Worm (Caenorhabditis elegans) whole organism, young adult: ENCODE results near the gene bli-1.
A peak's percentile ranks its signal among the peaks of the same experiment; 100 is the strongest.

Source experiments
- C17E4.6 ChIP-seq: fragments of 200-800 bp; sonication (Bioruptor generic); IDR thresholded peaks from 2 replicates; pipeline ENCODE4 v1.3.6; 2022; ENCODE audit warnings: missing genetic modification reagents, missing genetic modification characterization, missing compliant biosample characterization
- F10E7.11 ChIP-seq: sonication (generic microtip); optimal IDR thresholded peaks from 2 replicates; lab custom pipeline; 2017; ENCODE audit warnings: mild to moderate bottlenecking, missing genetic modification characterization, moderate library complexity, missing compliant biosample characterization
- F37B4.10 ChIP-seq: fragments of 200-800 bp; sonication (Bioruptor generic); IDR thresholded peaks from 2 replicates; pipeline ENCODE4 v1.3.6; 2022; ENCODE audit warnings: missing genetic modification characterization, missing compliant biosample characterization
- F49E8.2 ChIP-seq: sonication (generic microtip); optimal IDR thresholded peaks from 3 replicates; lab custom pipeline; 2017; ENCODE audit warnings: missing genetic modification characterization, mild to moderate bottlenecking, missing compliant biosample characterization, antibody characterized with exemption, moderate library complexity; ENCODE audit not compliant: insufficient read depth
- F52B5.7 ChIP-seq: sonication (generic microtip); optimal IDR thresholded peaks from 2 replicates; lab custom pipeline; 2016; ENCODE audit warnings: mild to moderate bottlenecking, missing genetic modification characterization, missing compliant biosample characterization
- Y53G8AR.9 ChIP-seq: fragments of 200-800 bp; sonication (Bioruptor generic); conservative IDR thresholded peaks from 2 replicates; pipeline ENCODE4 v1.3.6; 2022; ENCODE audit warnings: missing genetic modification reagents, missing genetic modification characterization, missing compliant biosample characterization
- Y56A3A.18 ChIP-seq: fragments of 200-800 bp; sonication (Bioruptor generic); IDR thresholded peaks from 2 replicates; pipeline ENCODE4 v1.3.6; 2022; ENCODE audit warnings: missing genetic modification reagents, missing genetic modification characterization, missing compliant biosample characterization
- akir-1 ChIP-seq: fragments of 200-800 bp; sonication (Bioruptor generic); optimal IDR thresholded peaks from 2 replicates; lab custom pipeline; 2018; ENCODE audit warnings: mild to moderate bottlenecking, missing genetic modification characterization, moderate library complexity, missing compliant biosample characterization
- aptf-2 ChIP-seq: fragments of 200-800 bp; sonication (Bioruptor generic); conservative IDR thresholded peaks from 2 replicates; pipeline ENCODE4 v1.3.6; 2022; ENCODE audit warnings: missing genetic modification reagents, missing genetic modification characterization, missing compliant biosample characterization
- attf-6 ChIP-seq: fragments of 200-800 bp; sonication (Bioruptor generic); IDR thresholded peaks from 2 replicates; pipeline ENCODE4 v1.3.6; 2022; ENCODE audit warnings: missing genetic modification reagents, missing genetic modification characterization, missing compliant biosample characterization
- cebp-1 ChIP-seq, 2 experiments: fragments of 200-800 bp in 1 of 2; sonication (Bioruptor generic) in 1 of 2; sonication (generic microtip) in 1 of 2; IDR thresholded peaks in 1 of 2; optimal IDR thresholded peaks in 1 of 2; 2 replicates each; pipeline versions ENCODE4 v1.3.6 to Lab custom; 2017 to 2022; ENCODE audit warnings: missing compliant biosample characterization in 2 of 2, missing genetic modification characterization in 2 of 2, mild to moderate bottlenecking in 1 of 2, missing genetic modification reagents in 1 of 2, moderate library complexity in 1 of 2
- ceh-79 ChIP-seq: sonication (generic microtip); optimal IDR thresholded peaks from 2 replicates; lab custom pipeline; 2017; ENCODE audit warnings: mild to moderate bottlenecking, missing genetic modification characterization, missing compliant biosample characterization
- die-1 ChIP-seq: sonication (generic microtip); optimal IDR thresholded peaks from 2 replicates; lab custom pipeline; 2016; ENCODE audit warnings: missing genotype, mild to moderate bottlenecking, missing genetic modification characterization, missing compliant biosample characterization
- dpff-1 ChIP-seq: sonication (generic microtip); optimal IDR thresholded peaks from 2 replicates; lab custom pipeline; 2017; ENCODE audit warnings: mild to moderate bottlenecking, missing genetic modification characterization, missing compliant biosample characterization
- egrh-3 ChIP-seq: fragments of 200-800 bp; sonication (Bioruptor generic); IDR thresholded peaks from 2 replicates; pipeline ENCODE4 v1.3.6; 2022; ENCODE audit warnings: missing genetic modification reagents, missing genetic modification characterization, missing compliant biosample characterization
- hmg-1.2 ChIP-seq: fragments of 200-800 bp; sonication (Bioruptor generic); IDR thresholded peaks from 2 replicates; pipeline ENCODE4 v1.3.6; 2022; ENCODE audit warnings: missing genetic modification reagents, missing genetic modification characterization, missing compliant biosample characterization
- hmg-20 ChIP-seq: fragments of 200-800 bp; sonication (Bioruptor generic); IDR thresholded peaks from 2 replicates; pipeline ENCODE4 v1.3.6; 2022; ENCODE audit warnings: missing genetic modification reagents, missing genetic modification characterization, missing compliant biosample characterization
- lin-26 ChIP-seq: fragments of 200-800 bp; sonication (Bioruptor generic); IDR thresholded peaks from 2 replicates; pipeline ENCODE4 v1.3.6; 2022; ENCODE audit warnings: missing genetic modification reagents, missing genetic modification characterization, missing compliant biosample characterization
- lin-40 ChIP-seq: sonication (generic microtip); optimal IDR thresholded peaks from 2 replicates; lab custom pipeline; 2016; ENCODE audit warnings: missing genetic modification characterization, mild to moderate bottlenecking, missing compliant biosample characterization, missing genotype, missing genetic modification reagents
- lsl-1 ChIP-seq: fragments of 200-800 bp; sonication (Bioruptor generic); optimal IDR thresholded peaks from 2 replicates; lab custom pipeline; 2018; ENCODE audit warnings: mild to moderate bottlenecking, missing genetic modification characterization, moderate library complexity, missing compliant biosample characterization
- madf-6 ChIP-seq: fragments of 200-800 bp; sonication (Bioruptor generic); IDR thresholded peaks from 2 replicates; pipeline ENCODE4 v1.3.6; 2022; ENCODE audit warnings: missing genetic modification reagents, missing genetic modification characterization, missing compliant biosample characterization
- mcd-1 ChIP-seq: fragments of 200-800 bp; sonication (Bioruptor generic); IDR thresholded peaks from 2 replicates; pipeline ENCODE4 v1.3.6; 2022; ENCODE audit warnings: missing genetic modification reagents, missing genetic modification characterization, missing compliant biosample characterization
- nhr-179 ChIP-seq: sonication (generic microtip); optimal IDR thresholded peaks from 2 replicates; lab custom pipeline; 2016; ENCODE audit warnings: mild to moderate bottlenecking, missing genetic modification characterization, missing compliant biosample characterization
- nhr-80 ChIP-seq: sonication (generic microtip); optimal IDR thresholded peaks from 2 replicates; lab custom pipeline; 2016; ENCODE audit warnings: missing genetic modification characterization, missing compliant biosample characterization
- pbrm-1 ChIP-seq: fragments of 200-800 bp; sonication (Bioruptor generic); IDR thresholded peaks from 2 replicates; pipeline ENCODE4 v1.3.6; 2022; ENCODE audit warnings: missing genetic modification reagents, missing genetic modification characterization, missing compliant biosample characterization
- rec-8 ChIP-seq, 2 experiments: sonication (generic microtip); optimal IDR thresholded peaks; 2 replicates each; lab custom pipeline; 2016; ENCODE audit warnings: mild to moderate bottlenecking in 2 of 2, missing genetic modification characterization in 2 of 2, missing genetic modification reagents in 2 of 2, missing genotype in 2 of 2, missing biosample characterization in 1 of 2, missing compliant biosample characterization in 1 of 2, moderate library complexity in 1 of 2
- somi-1 ChIP-seq: fragments of 200-800 bp; sonication (Bioruptor generic); optimal IDR thresholded peaks from 2 replicates; lab custom pipeline; 2018; ENCODE audit warnings: mild to moderate bottlenecking, missing genetic modification characterization, missing compliant biosample characterization
- zfh-2 ChIP-seq: fragments of 200-800 bp; sonication (Bioruptor generic); conservative IDR thresholded peaks from 2 replicates; pipeline ENCODE4 v1.3.6; 2022; ENCODE audit warnings: missing genetic modification reagents, missing genetic modification characterization, missing compliant biosample characterization
- ztf-22 ChIP-seq: fragments of 200-800 bp; sonication (Bioruptor generic); optimal IDR thresholded peaks from 2 replicates; lab custom pipeline; 2018; ENCODE audit warnings: mild to moderate bottlenecking, missing genetic modification characterization, moderate library complexity, missing compliant biosample characterization
- ztf-28 ChIP-seq: fragments of 200-800 bp; sonication (Bioruptor generic); IDR thresholded peaks from 2 replicates; pipeline ENCODE4 v1.3.6; 2022; ENCODE audit warnings: missing genetic modification reagents, missing genetic modification characterization, missing compliant biosample characterization
- ztf-6 ChIP-seq: fragments of 200-800 bp; sonication (Bioruptor generic); IDR thresholded peaks from 2 replicates; pipeline ENCODE4 v1.3.6; 2022; ENCODE audit warnings: missing genetic modification reagents, missing genetic modification characterization, missing compliant biosample characterization

Gene bli-1

DNA sequence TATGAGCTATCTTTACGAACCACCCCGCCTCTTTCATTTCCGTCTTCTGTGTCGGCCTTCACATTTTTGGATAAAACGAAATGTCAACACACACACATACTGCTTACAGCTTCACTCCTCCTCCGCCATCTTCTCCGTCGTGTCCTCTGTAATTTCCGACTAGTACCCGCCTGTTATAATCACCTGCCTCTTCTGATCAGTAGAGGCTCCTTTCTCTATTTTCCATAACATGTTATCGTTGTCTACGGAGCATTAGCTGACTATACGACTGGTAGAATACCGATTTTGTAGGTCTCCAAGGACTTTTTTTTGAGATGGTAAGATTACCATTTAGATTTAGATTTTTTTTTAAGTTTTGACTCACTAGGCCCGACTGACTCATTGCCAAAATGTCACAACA is 23.8 kb upstream of the bli-1 start:
- TF ChIP-seq ztf-6: no peak
- no peak for TF ChIP-seq madf-6
- TF ChIP-seq die-1 (tag; lab: Kevin White, UChicago): no peak
- no peak for TF ChIP-seq rec-8 (tag; optimal IDR thresholded peaks at IDR 0.05; lab: Kevin White, UChicago)
- no peak for TF ChIP-seq Y56A3A.18
- no peak for TF ChIP-seq cebp-1 (GFP tag; IDR thresholded peaks at IDR 0.05; lab: Robert Waterston, UW)
- TF ChIP-seq cebp-1 (tag; optimal IDR thresholded peaks at IDR 0.05; lab: Kevin White, UChicago): no peak
- no peak for TF ChIP-seq F52B5.7 (tag; lab: Kevin White, UChicago)
- TF ChIP-seq nhr-179 (tag; lab: Kevin White, UChicago): no peak
- no peak for TF ChIP-seq lin-40
- no peak for TF ChIP-seq Y53G8AR.9 (GFP tag; lab: Robert Waterston, UW)

DNA sequence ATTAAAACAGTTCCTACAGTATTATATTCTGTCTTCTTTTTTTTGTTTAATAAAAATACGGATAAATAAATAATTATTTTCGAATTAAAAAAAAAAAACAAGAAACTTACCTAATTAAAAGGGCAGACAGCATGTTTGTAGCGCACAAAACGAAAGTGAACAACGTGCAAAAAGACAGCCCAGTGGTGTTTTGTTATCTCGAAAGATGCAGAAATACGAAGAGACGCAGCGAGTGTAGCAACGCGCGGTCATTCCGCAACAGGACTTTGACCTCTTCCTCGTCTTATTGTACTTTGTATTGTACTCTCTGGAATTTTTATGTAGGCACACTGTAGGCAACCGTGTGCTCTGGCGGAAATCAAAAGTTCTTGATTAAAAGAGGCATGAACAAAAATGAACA is 15.1 kb upstream of the bli-1 start, which contains the start of gene gbh-1:
Gene gbh-1, minus strand, starts transcription at position 149 of the 400 bp plus-strand sequence.
- TF ChIP-seq hmg-1.2 (0 out of 2 replicates have a peak, but pooled peaks have one; percentile 8), lsl-1 (GFP tag; lab: Kevin White, UChicago) (no peak), F52B5.7 (tag; lab: Kevin White, UChicago) (no peak), nhr-80 (tag; lab: Kevin White, UChicago) (peak; percentile 26), dpff-1 (tag; lab: Kevin White, UChicago) (no peak), aptf-2 (GFP tag; lab: Robert Waterston, UW) (no peak), lin-26 (GFP tag; lab: Robert Waterston, UW) (no peak), akir-1 (GFP tag; lab: Kevin White, UChicago) (no peak)

ce11 chrII:10694713-10695112 is 14.0 kb upstream of the bli-1 start, which contains the start of gene lgc-57:
lgc-57 (plus strand) TSS chrII:10695013.
- no peak for TF ChIP-seq F49E8.2
- no peak for TF ChIP-seq hmg-20 (GFP tag; lab: Robert Waterston, UW)
- TF ChIP-seq Y56A3A.18: no peak
- no peak for TF ChIP-seq ceh-79
- no peak for TF ChIP-seq somi-1 (GFP tag; lab: Kevin White, UChicago)
- TF ChIP-seq, all 124 proteins: peak for 0

ce11 chrII:10696060-10696459 is 12.7 kb upstream of the bli-1 start:
- TF ChIP-seq C17E4.6 (GFP tag; lab: Robert Waterston, UW) (no peak), F10E7.11 (no peak)

ce11 chrII:10703594-10704384 is 5.0 kb upstream of the bli-1 start, which contains the start of gene col-79:
col-79 (plus strand) TSS chrII:10703613.
- TF ChIP-seq F37B4.10 (GFP tag; lab: Robert Waterston, UW) (no peak), aptf-2 (GFP tag; lab: Robert Waterston, UW) (no peak), zfh-2 (GFP tag; lab: Robert Waterston, UW) (peak; percentile 88), attf-6 (GFP tag; lab: Robert Waterston, UW) (no peak), mcd-1 (GFP tag; lab: Robert Waterston, UW) (0 out of 2 replicates have a peak, but pooled peaks have one; percentile 13), pbrm-1 (GFP tag; lab: Robert Waterston, UW) (peak; percentile 13; the same call in 1 of the 2 replicates), ztf-22 (no peak), egrh-3 (GFP tag; lab: Robert Waterston, UW) (peak; percentile 68; the same call in 1 of the 2 replicates), ztf-28 (GFP tag; lab: Robert Waterston, UW) (no peak)
